Fruit fly (Drosophila melanogaster): ENCODE data around the gene CG9377.

dm6 chr2L:13368940-13369339 lies 7.6 kb upstream of the CG9377 start, which contains the start of gene CG31855:
- no peak for TF ChIP-seq HLH4C (GFP tag; IDR thresholded peaks at IDR 0.05; ENCODE audit: partially characterized antibody)
- TF ChIP-seq CG17802 (tag; optimal IDR thresholded peaks at IDR 0.05), result peak; percentile 42
- no peak for TF ChIP-seq hb (GFP tag; IDR thresholded peaks at IDR 0.05; ENCODE audit: partially characterized antibody)
- peak; percentile 78 for TF ChIP-seq CG18619 (GFP tag; optimal IDR thresholded peaks at IDR 0.05)
- peak; percentile 9; the same call in 1 of the 2 replicates for TF ChIP-seq Ravus (GFP tag; IDR thresholded peaks at IDR 0.05)
- TF ChIP-seq CG17568 (GFP tag; optimal IDR thresholded peaks at IDR 0.05), result no peak
- TF ChIP-seq CG17612 (GFP tag; IDR thresholded peaks at IDR 0.05), result peak; percentile 39
- no peak for TF ChIP-seq hth (optimal IDR thresholded peaks at IDR 0.05)
- peak; percentile 38 for TF ChIP-seq Nf-YB (GFP tag; optimal IDR thresholded peaks at IDR 0.05)

Measured in whole organism, embryonic.